Worm (Caenorhabditis elegans): ENCODE results near the gene C55C3.7.

- peak; percentile 74 for TF ChIP-seq nhr-25 (tag; optimal IDR thresholded peaks at IDR 0.05; ENCODE audit: borderline replicate concordance, insufficient read depth)
- TF ChIP-seq nhr-10 (tag; optimal IDR thresholded peaks at IDR 0.05): peak; percentile 55
These were observed 25.3 kb downstream of the C55C3.7 start for ce11 chrIV:5657126-5657666.

All from whole organism, L4 larva.